Worm (Caenorhabditis elegans) whole organism, L2 larva: ENCODE data around the gene srgp-1.

ENCODE experiments used
- ZK546.5 ChIP-seq: sonication (generic microtip); optimal IDR thresholded peaks from 2 replicates; lab custom pipeline; 2017; ENCODE audit warnings: missing biosample characterization, missing genetic modification characterization
- alr-1 ChIP-seq: fragments of 150-350 bp; optimal IDR thresholded peaks from 2 replicates; lab custom pipeline; 2014; ENCODE audit warnings: missing biosample characterization, missing genetic modification characterization
- dmd-4 ChIP-seq: sonication (generic microtip); optimal IDR thresholded peaks from 2 replicates; lab custom pipeline; 2017; ENCODE audit warnings: missing biosample characterization, missing genetic modification characterization
- egl-27 ChIP-seq: sonication (generic microtip); optimal IDR thresholded peaks from 3 replicates; lab custom pipeline; 2017; ENCODE audit warnings: missing biosample characterization, missing genetic modification reagents, missing genetic modification characterization
- elt-3 ChIP-seq: sonication (generic microtip); optimal IDR thresholded peaks from 2 replicates; lab custom pipeline; 2017; ENCODE audit warnings: missing biosample characterization, missing genetic modification characterization
- lin-13 ChIP-seq: fragments of 150-350 bp; optimal IDR thresholded peaks from 2 replicates; lab custom pipeline; 2014; ENCODE audit warnings: missing biosample characterization, missing genetic modification reagents, missing genetic modification characterization
- mdl-1 ChIP-seq, 2 experiments: fragments of 150-350 bp in 1 of 2; sonication (generic microtip) in 1 of 2; optimal IDR thresholded peaks; 2 replicates each; lab custom pipeline; 2017; ENCODE audit warnings: missing biosample characterization in 2 of 2, missing genetic modification characterization in 2 of 2
- nhr-11 ChIP-seq: fragments of 150-350 bp; optimal IDR thresholded peaks from 2 replicates; lab custom pipeline; 2014; ENCODE audit warnings: missing biosample characterization, missing genetic modification characterization
- unc-55 ChIP-seq: fragments of 150-350 bp; sonication (generic microtip); optimal IDR thresholded peaks from 3 replicates; lab custom pipeline; 2014; ENCODE audit warnings: missing biosample characterization, missing genetic modification reagents, missing genetic modification characterization
- unc-62 ChIP-seq: fragments of 150-350 bp; optimal IDR thresholded peaks from 2 replicates; lab custom pipeline; 2014; ENCODE audit warnings: missing biosample characterization, missing genetic modification reagents, missing genetic modification characterization
- zag-1 ChIP-seq: fragments of 150-350 bp; optimal IDR thresholded peaks from 2 replicates; lab custom pipeline; 2014; ENCODE audit warnings: missing biosample characterization, missing genetic modification characterization
- ztf-1 ChIP-seq: fragments of 200-800 bp; sonication (Bioruptor generic); conservative IDR thresholded peaks from 2 replicates; pipeline ENCODE4 v1.3.6; 2022; ENCODE audit warnings: missing genetic modification characterization, missing compliant biosample characterization

DNA sequence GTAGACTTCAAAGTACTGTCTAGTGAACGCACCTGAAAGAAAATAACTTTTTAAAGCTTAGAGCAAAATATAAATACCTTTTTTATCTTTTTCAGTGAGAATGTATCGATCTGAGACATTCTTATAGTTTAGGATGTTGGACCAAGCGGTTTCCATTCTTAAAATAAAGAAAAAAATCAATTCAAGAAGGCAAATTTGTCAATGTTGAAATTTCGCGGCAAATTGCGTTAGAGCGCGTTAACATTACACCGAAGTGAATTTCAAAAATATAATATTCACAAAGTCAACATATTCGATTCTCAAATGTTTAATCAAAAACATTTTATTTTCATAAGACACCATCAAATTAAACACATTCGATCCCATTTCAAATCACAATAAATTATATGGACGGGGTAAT lies 8.6 kb upstream of the srgp-1 start, which contains the start of gene F12F6.7:
- TF ChIP-seq lin-13 (GFP tag; lab: Kevin White, UChicago) (no peak), zag-1 (tag; lab: Kevin White, UChicago) (no peak), egl-27 (tag; lab: Kevin White, UChicago) (no peak), mdl-1 (tag; optimal IDR thresholded peaks at IDR 0.05; lab: Kevin White, UChicago) (no peak), dmd-4 (tag; lab: Kevin White, UChicago) (no peak), unc-62 (GFP tag; lab: Kevin White, UChicago) (no peak), alr-1 (tag; lab: Kevin White, UChicago) (no peak), ztf-1 (no peak), elt-3 (tag; lab: Kevin White, UChicago) (no peak), ZK546.5 (tag; lab: Kevin White, UChicago) (no peak), unc-55 (no peak), nhr-11 (tag; lab: Kevin White, UChicago) (no peak)
